Fruit fly (Drosophila melanogaster) whole organism, adult: ENCODE results near the gene CG18301.

Experiments
- CG11617 ChIP-seq: fragments of 200-800 bp; sonication (Bioruptor generic); optimal IDR thresholded peaks from 2 replicates; lab custom pipeline; 2017; ENCODE audit warnings: mild to moderate bottlenecking, missing biosample characterization, missing genetic modification reagents, missing genetic modification characterization
- CG12768 ChIP-seq: fragments of 200-800 bp; sonication (Bioruptor generic); optimal IDR thresholded peaks from 2 replicates; lab custom pipeline; 2017; ENCODE audit warnings: missing biosample characterization, missing genetic modification characterization, mild to moderate bottlenecking, moderate library complexity, missing genetic modification reagents
- CG14711 ChIP-seq: fragments of 200-800 bp; sonication (Bioruptor generic); optimal IDR thresholded peaks from 2 replicates; lab custom pipeline; 2018; ENCODE audit warnings: missing biosample characterization, mild to moderate bottlenecking, missing genetic modification characterization, moderate library complexity
- CG1620 ChIP-seq: fragments of 200-800 bp; sonication (Bioruptor generic); optimal IDR thresholded peaks from 2 replicates; lab custom pipeline; 2016; ENCODE audit warnings: missing biosample characterization, missing genetic modification characterization
- CG33017 ChIP-seq: fragments of 200-800 bp; sonication (Bioruptor generic); optimal IDR thresholded peaks from 2 replicates; lab custom pipeline; 2018; ENCODE audit warnings: missing biosample characterization, mild to moderate bottlenecking, missing genetic modification characterization, moderate library complexity
- CG5204 ChIP-seq: fragments of 200-800 bp; sonication (Bioruptor generic); optimal IDR thresholded peaks from 2 replicates; lab custom pipeline; 2016; ENCODE audit warnings: missing biosample characterization, missing genetic modification characterization
- CG7045 ChIP-seq: fragments of 200-800 bp; sonication (Bioruptor generic); optimal IDR thresholded peaks from 2 replicates; lab custom pipeline; 2017; ENCODE audit warnings: missing biosample characterization, mild to moderate bottlenecking, missing genetic modification characterization
- CG7101 ChIP-seq: fragments of 200-800 bp; sonication (Bioruptor generic); optimal IDR thresholded peaks from 2 replicates; lab custom pipeline; 2018; ENCODE audit warnings: missing biosample characterization, mild to moderate bottlenecking, missing genetic modification characterization, moderate library complexity
- Clk ChIP-seq: fragments of 200-800 bp; sonication (Bioruptor generic); optimal IDR thresholded peaks from 2 replicates; lab custom pipeline; 2017; ENCODE audit warnings: missing biosample characterization, missing genetic modification characterization
- Crg-1 ChIP-seq: fragments of 200-800 bp; sonication (Bioruptor generic); optimal IDR thresholded peaks from 2 replicates; lab custom pipeline; 2016; ENCODE audit warnings: missing biosample characterization, missing genetic modification characterization
- Hr96 ChIP-seq: fragments of 200-800 bp; sonication (Bioruptor generic); optimal IDR thresholded peaks from 2 replicates; lab custom pipeline; 2016; ENCODE audit warnings: missing biosample characterization, missing genetic modification characterization
- Mnt ChIP-seq: fragments of 200-800 bp; sonication (Bioruptor generic); optimal IDR thresholded peaks from 2 replicates; lab custom pipeline; 2016; ENCODE audit warnings: missing biosample characterization, mild to moderate bottlenecking, missing genetic modification characterization
- bab1 ChIP-seq: fragments of 200-800 bp; sonication (Bioruptor generic); optimal IDR thresholded peaks from 3 replicates; lab custom pipeline; 2019; ENCODE audit warnings: missing biosample characterization, mild to moderate bottlenecking, missing genetic modification characterization, moderate library complexity
- cic ChIP-seq: fragments of 200-800 bp; sonication (Bioruptor generic); optimal IDR thresholded peaks from 2 replicates; lab custom pipeline; 2017; ENCODE audit warnings: missing biosample characterization, mild to moderate bottlenecking, missing genetic modification characterization, moderate library complexity
- cnc ChIP-seq, 2 experiments: fragments of >200 bp; optimal IDR thresholded peaks; 2 replicates each; lab custom pipeline; 2017
- kay ChIP-seq: fragments of 200-800 bp; sonication (Bioruptor generic); peaks from one replicate; lab custom pipeline; 2016; ENCODE audit warnings: missing biosample characterization, missing genetic modification characterization, borderline replicate concordance
- ovo ChIP-seq: fragments of 200-800 bp; sonication (Bioruptor generic); optimal IDR thresholded peaks from 2 replicates; lab custom pipeline; 2016; ENCODE audit warnings: missing biosample characterization, missing genetic modification characterization
- pad ChIP-seq: fragments of 200-800 bp; sonication (Bioruptor generic); optimal IDR thresholded peaks from 3 replicates; lab custom pipeline; 2017; ENCODE audit warnings: missing biosample characterization, missing genetic modification characterization, mild to moderate bottlenecking, moderate library complexity, missing genetic modification reagents
- tj ChIP-seq: fragments of 200-800 bp; sonication (Bioruptor generic); optimal IDR thresholded peaks from 3 replicates; lab custom pipeline; 2017; ENCODE audit warnings: missing biosample characterization, mild to moderate bottlenecking, missing genetic modification characterization, moderate library complexity
- toe ChIP-seq: fragments of 200-800 bp; sonication (Bioruptor generic); optimal IDR thresholded peaks from 2 replicates; lab custom pipeline; 2016; ENCODE audit warnings: missing biosample characterization, missing genetic modification characterization

CG18301 gene

DNA sequence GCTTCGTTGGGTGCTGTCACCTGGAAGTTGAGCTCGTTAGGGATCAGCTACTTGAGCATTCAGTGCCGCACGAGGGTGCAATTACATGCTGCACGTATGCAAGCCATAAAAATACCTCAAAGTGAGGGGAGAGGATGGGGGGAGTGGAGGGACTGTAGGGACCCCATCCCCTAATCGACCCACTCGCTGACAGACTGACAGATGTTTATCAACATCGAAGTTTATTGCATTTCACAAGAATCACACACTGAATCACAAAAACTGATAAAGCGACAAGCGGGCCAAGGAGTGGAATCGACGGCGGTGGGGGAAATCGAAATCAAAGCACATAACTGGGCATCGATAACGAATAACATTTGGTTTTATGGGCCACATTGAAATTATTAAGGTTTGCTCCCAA is 23.1 kb downstream of the CG18301 start:
- TF ChIP-seq Crg-1 (no peak), tj (no peak), CG1620 (GFP tag; lab: Kevin White, UChicago) (no peak), CG5204 (GFP tag; lab: Kevin White, UChicago) (no peak), CG12768 (GFP tag; lab: Kevin White, UChicago) (no peak), Hr96 (no peak), Clk (no peak), bab1 (GFP tag; lab: Kevin White, UChicago) (no peak), pad (GFP tag; lab: Kevin White, UChicago) (no peak), cic (GFP tag; lab: Kevin White, UChicago) (no peak), CG7045 (GFP tag; lab: Kevin White, UChicago) (no peak), CG11617 (no peak), cnc (optimal IDR thresholded peaks at IDR 0.05; lab: Kevin White, UChicago) (no peak), CG7101 (tag; lab: Kevin White, UChicago) (no peak), CG14711 (tag; lab: Kevin White, UChicago) (no peak), Mnt (GFP tag; lab: Kevin White, UChicago) (no peak), CG33017 (tag; lab: Kevin White, UChicago) (no peak), kay (GFP tag; lab: Kevin White, UChicago) (no peak), toe (no peak)

DNA sequence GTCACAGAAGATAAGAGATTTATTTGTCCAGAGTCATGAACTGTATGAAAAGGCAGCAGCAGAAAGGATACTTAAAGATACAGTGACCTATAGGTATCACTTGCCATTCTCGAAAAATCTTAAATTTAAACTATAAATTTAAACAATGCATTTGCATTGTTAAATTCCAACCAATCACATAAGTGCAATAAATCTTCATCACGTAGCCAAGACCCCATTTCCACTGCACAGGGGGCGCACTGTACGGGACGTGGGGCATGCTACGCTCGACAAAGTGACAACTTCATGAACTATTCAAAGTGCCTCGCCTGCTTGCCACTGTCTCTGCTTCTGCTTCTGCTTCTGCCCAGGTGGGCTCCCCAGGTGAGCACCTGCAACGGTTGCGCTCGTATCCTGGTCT is 23.6 kb downstream of the CG18301 start:
- TF ChIP-seq CG7045 (GFP tag; lab: Kevin White, UChicago) (no peak), Clk (no peak), cic (GFP tag; lab: Kevin White, UChicago) (no peak), CG5204 (GFP tag; lab: Kevin White, UChicago) (no peak), Crg-1 (no peak), CG33017 (tag; lab: Kevin White, UChicago) (no peak), CG1620 (GFP tag; lab: Kevin White, UChicago) (no peak), Mnt (GFP tag; lab: Kevin White, UChicago) (no peak), ovo (GFP tag; lab: Kevin White, UChicago) (no peak), cnc (optimal IDR thresholded peaks at IDR 0.05; lab: Kevin White, UChicago) (no peak), CG14711 (tag; lab: Kevin White, UChicago) (no peak)

DNA sequence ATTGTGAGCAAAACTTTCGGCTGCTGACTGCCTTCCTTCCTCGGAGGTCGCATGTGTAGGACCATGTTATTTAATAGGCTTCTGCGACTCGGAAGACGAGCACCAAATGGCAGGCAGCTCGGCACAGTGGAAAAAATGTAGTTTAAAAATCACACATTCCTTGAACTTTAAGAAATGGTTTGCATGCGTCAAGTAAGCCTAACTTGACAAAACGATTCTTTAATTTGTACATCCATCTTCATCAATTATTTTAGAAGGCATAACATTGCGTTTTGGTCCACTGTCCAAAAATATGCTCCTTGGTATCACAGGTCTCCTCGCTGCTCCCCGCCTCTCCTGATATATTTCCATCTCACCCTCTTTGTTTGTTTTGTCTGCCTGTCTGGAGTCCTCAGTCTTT is 34.1 kb downstream of the CG18301 start:
- TF ChIP-seq Clk (no peak), CG5204 (GFP tag; lab: Kevin White, UChicago) (no peak), bab1 (GFP tag; lab: Kevin White, UChicago) (no peak), cic (GFP tag; lab: Kevin White, UChicago) (no peak), Mnt (GFP tag; lab: Kevin White, UChicago) (no peak), CG33017 (tag; lab: Kevin White, UChicago) (no peak), CG7101 (tag; lab: Kevin White, UChicago) (no peak)

DNA sequence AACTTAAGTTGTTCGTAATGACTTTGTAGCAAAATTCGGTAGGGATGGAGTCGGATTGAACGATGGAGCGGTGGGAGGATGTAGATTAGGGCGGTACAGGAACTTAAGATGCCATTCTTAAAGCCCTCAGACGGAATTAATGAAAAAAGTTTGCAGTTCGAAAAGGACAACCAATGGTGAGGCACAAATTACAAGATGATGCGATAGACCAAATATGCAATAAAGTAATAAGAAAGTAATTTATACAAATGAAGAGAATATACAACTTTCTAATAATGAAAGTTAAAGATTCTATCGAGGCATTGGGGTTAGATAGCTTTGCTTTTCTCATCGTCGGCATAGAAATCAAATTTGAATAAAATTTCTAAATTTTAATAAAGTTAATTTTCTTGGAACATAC is 35.3 kb downstream of the CG18301 start, which contains the start of gene CG6138:
Gene CG6138, plus strand, starts transcription at position 301 of the 400 bp plus-strand sequence.
- TF ChIP-seq Crg-1 (no peak), tj (no peak), kay (GFP tag; lab: Kevin White, UChicago) (no peak), Hr96 (no peak), toe (no peak), CG7045 (GFP tag; lab: Kevin White, UChicago) (no peak), CG1620 (GFP tag; lab: Kevin White, UChicago) (no peak), ovo (GFP tag; lab: Kevin White, UChicago) (no peak), cnc (optimal IDR thresholded peaks at IDR 0.05; lab: Kevin White, UChicago) (no peak), CG12768 (GFP tag; lab: Kevin White, UChicago) (no peak), pad (GFP tag; lab: Kevin White, UChicago) (no peak), bab1 (GFP tag; lab: Kevin White, UChicago) (no peak), CG5204 (GFP tag; lab: Kevin White, UChicago) (no peak), CG11617 (no peak)

DNA sequence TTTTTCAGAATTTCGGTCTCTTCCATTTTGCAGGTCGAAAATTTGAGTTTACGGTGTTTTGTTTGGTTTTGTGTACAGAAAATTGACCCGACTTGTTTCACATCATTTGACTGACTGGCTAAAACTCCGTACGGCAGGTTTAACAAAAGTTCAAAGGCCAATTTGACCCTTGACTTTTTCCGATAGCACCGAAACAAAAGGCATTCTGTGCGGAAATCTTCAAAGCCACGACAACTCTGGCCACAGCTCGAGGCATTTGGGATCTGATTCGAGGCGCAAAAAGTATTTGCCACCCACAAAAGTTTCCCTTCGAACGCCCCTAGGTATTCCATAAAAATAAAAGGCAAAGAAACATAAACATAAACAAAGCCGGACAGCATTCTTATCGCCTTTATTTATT is 46.1 kb downstream of the CG18301 start, which contains the start of gene w-cup:
Gene w-cup, minus strand, starts transcription at position 101 of the 400 bp plus-strand sequence.
- TF ChIP-seq toe (no peak), cic (GFP tag; lab: Kevin White, UChicago) (no peak), cnc (optimal IDR thresholded peaks at IDR 0.05; lab: Kevin White, UChicago) (no peak), CG7101 (tag; lab: Kevin White, UChicago) (no peak), CG7045 (GFP tag; lab: Kevin White, UChicago) (no peak), Mnt (GFP tag; lab: Kevin White, UChicago) (no peak), bab1 (GFP tag; lab: Kevin White, UChicago) (no peak), pad (GFP tag; lab: Kevin White, UChicago) (no peak), kay (GFP tag; lab: Kevin White, UChicago) (no peak), Crg-1 (no peak), CG14711 (tag; lab: Kevin White, UChicago) (no peak), tj (no peak), Clk (no peak), CG33017 (tag; lab: Kevin White, UChicago) (no peak), CG12768 (GFP tag; lab: Kevin White, UChicago) (no peak), Hr96 (no peak), ovo (GFP tag; lab: Kevin White, UChicago) (no peak), CG11617 (no peak), CG1620 (GFP tag; lab: Kevin White, UChicago) (no peak), CG5204 (GFP tag; lab: Kevin White, UChicago) (no peak)

DNA sequence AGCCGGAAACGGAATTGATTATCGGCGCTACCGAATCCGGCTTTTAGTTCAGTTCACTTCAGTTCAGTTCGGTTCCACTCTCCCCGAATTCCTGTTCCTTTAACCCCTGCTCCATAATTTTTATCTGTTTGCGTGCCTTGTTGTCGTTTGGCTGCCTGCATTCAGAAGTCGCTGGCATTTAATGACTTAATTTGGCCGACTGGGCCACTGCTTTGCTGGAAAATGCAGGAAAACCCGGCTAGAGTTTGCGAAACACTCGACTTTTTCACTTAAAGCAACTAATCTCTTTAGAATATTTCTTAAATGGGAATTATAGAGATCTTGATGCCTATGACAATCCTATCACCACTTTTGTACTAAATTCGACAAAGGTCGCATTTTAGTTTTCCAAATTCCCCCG is 47.8 kb downstream of the CG18301 start, which contains the start of gene CG34160:
Gene CG34160, plus strand, starts transcription at position 301 of the 400 bp plus-strand sequence.
- TF ChIP-seq tj (no peak), Hr96 (no peak), bab1 (GFP tag; lab: Kevin White, UChicago) (no peak), pad (GFP tag; lab: Kevin White, UChicago) (no peak), CG12768 (GFP tag; lab: Kevin White, UChicago) (no peak), toe (no peak), CG11617 (no peak), cnc (optimal IDR thresholded peaks at IDR 0.05; lab: Kevin White, UChicago) (no peak), CG1620 (GFP tag; lab: Kevin White, UChicago) (no peak)
